Worm (Caenorhabditis elegans) whole organism, L1 larva: Measurements from ENCODE around the gene srh-7.

Experiments used
- C04F5.9 ChIP-seq: sonication (generic microtip); optimal IDR thresholded peaks from 2 replicates; lab custom pipeline; 2016; ENCODE audit warnings: missing genetic modification characterization, missing compliant biosample characterization
- C34B4.2 ChIP-seq: sonication (generic microtip); optimal IDR thresholded peaks from 2 replicates; lab custom pipeline; 2017; ENCODE audit warnings: mild to moderate bottlenecking, missing genetic modification characterization, missing compliant biosample characterization
- alr-1 ChIP-seq: fragments of 200-800 bp; sonication (Bioruptor generic); optimal IDR thresholded peaks from 2 replicates; lab custom pipeline; 2018; ENCODE audit warnings: borderline replicate concordance, mild to moderate bottlenecking, missing genetic modification characterization, missing compliant biosample characterization
- blmp-1 ChIP-seq: fragments of 150-350 bp; optimal IDR thresholded peaks from 2 replicates; lab custom pipeline; 2014; ENCODE audit warnings: missing biosample characterization, missing genetic modification characterization
- ceh-8 ChIP-seq: fragments of 200-800 bp; sonication (Bioruptor generic); optimal IDR thresholded peaks from 2 replicates; lab custom pipeline; 2018; ENCODE audit warnings: mild to moderate bottlenecking, missing genetic modification characterization, moderate library complexity, missing compliant biosample characterization
- ceh-90 ChIP-seq: sonication (generic microtip); optimal IDR thresholded peaks from 2 replicates; lab custom pipeline; 2016; ENCODE audit warnings: missing genetic modification characterization, missing compliant biosample characterization
- ces-1 ChIP-seq: fragments of 150-350 bp; optimal IDR thresholded peaks from 2 replicates; lab custom pipeline; 2014; ENCODE audit warnings: missing biosample characterization, missing genetic modification reagents, missing genetic modification characterization
- efl-3 ChIP-seq: fragments of 200-800 bp; sonication (Bioruptor generic); optimal IDR thresholded peaks from 2 replicates; lab custom pipeline; 2018; ENCODE audit warnings: mild to moderate bottlenecking, missing genetic modification characterization, missing compliant biosample characterization
- egl-27 ChIP-seq, 2 experiments: fragments of 150-350 bp in 1 of 2; sonication (generic microtip); optimal IDR thresholded peaks; 3 replicates each; lab custom pipeline; 2017 to 2018; ENCODE audit warnings: missing biosample characterization in 2 of 2, missing genetic modification characterization in 2 of 2, missing genetic modification reagents in 2 of 2
- elt-2 ChIP-seq: sonication (generic microtip); optimal IDR thresholded peaks from 2 replicates; lab custom pipeline; 2016; ENCODE audit warnings: missing genetic modification characterization, mild to moderate bottlenecking, inconsistent platforms, missing compliant biosample characterization, missing genetic modification reagents
- fkh-4 ChIP-seq: sonication (generic microtip); optimal IDR thresholded peaks from 2 replicates; lab custom pipeline; 2016; ENCODE audit warnings: missing compliant biosample characterization, missing genetic modification characterization, borderline replicate concordance
- fkh-8 ChIP-seq: sonication (generic microtip); optimal IDR thresholded peaks from 2 replicates; lab custom pipeline; 2016; ENCODE audit warnings: mild to moderate bottlenecking, missing genetic modification characterization, missing compliant biosample characterization
- fos-1 ChIP-seq: fragments of 150-350 bp; optimal IDR thresholded peaks from 2 replicates; lab custom pipeline; 2014; ENCODE audit warnings: missing biosample characterization, missing genetic modification characterization
- hlh-4 ChIP-seq: sonication (generic microtip); optimal IDR thresholded peaks from 2 replicates; lab custom pipeline; 2016; ENCODE audit warnings: mild to moderate bottlenecking, missing genetic modification characterization, missing compliant biosample characterization
- hpl-2 ChIP-seq: fragments of 150-350 bp; optimal IDR thresholded peaks from 2 replicates; lab custom pipeline; 2014; ENCODE audit warnings: missing biosample characterization, missing genetic modification reagents, missing genetic modification characterization
- isw-1 ChIP-seq: fragments of 200-800 bp; sonication (Bioruptor generic); IDR thresholded peaks from 2 replicates; pipeline ENCODE4 v1.3.6; 2022; ENCODE audit warnings: missing genetic modification characterization, missing compliant biosample characterization
- jun-1 ChIP-seq: fragments of 150-350 bp; optimal IDR thresholded peaks from 2 replicates; lab custom pipeline; 2014; ENCODE audit warnings: missing biosample characterization, missing genetic modification reagents, missing genetic modification characterization
- lin-13 ChIP-seq: fragments of 150-350 bp; optimal IDR thresholded peaks from 2 replicates; lab custom pipeline; 2014; ENCODE audit warnings: missing biosample characterization, missing genetic modification reagents, missing genetic modification characterization
- lin-15B ChIP-seq: fragments of 150-350 bp; sonication (generic microtip); optimal IDR thresholded peaks from 3 replicates; lab custom pipeline; 2014; ENCODE audit warnings: missing biosample characterization, missing genetic modification characterization
- lin-39 ChIP-seq: fragments of 150-350 bp; optimal IDR thresholded peaks from 2 replicates; lab custom pipeline; 2014; ENCODE audit warnings: missing biosample characterization, missing genetic modification reagents, missing genetic modification characterization
- lir-3 ChIP-seq: sonication (generic microtip); optimal IDR thresholded peaks from 2 replicates; lab custom pipeline; 2016; ENCODE audit warnings: mild to moderate bottlenecking, missing genetic modification characterization, moderate library complexity, missing compliant biosample characterization; ENCODE audit not compliant: poor library complexity
- lsy-2 ChIP-seq, 2 experiments: fragments of 150-350 bp; optimal IDR thresholded peaks; 2 replicates each; lab custom pipeline; 2014; ENCODE audit warnings: missing biosample characterization in 2 of 2, missing genetic modification characterization in 2 of 2
- mab-9 ChIP-seq: fragments of 200-800 bp; sonication (Bioruptor generic); IDR thresholded peaks from 2 replicates; pipeline ENCODE4 v1.3.6; 2022; ENCODE audit warnings: missing genetic modification reagents, missing genetic modification characterization, missing compliant biosample characterization
- mdl-1 ChIP-seq, 2 experiments: fragments of 150-350 bp; optimal IDR thresholded peaks; 2 replicates each; lab custom pipeline; 2014 to 2017; ENCODE audit warnings: missing biosample characterization in 2 of 2, missing genetic modification characterization in 2 of 2, inconsistent platforms in 1 of 2
- nhr-11 ChIP-seq: fragments of 150-350 bp; optimal IDR thresholded peaks from 2 replicates; lab custom pipeline; 2014; ENCODE audit warnings: missing biosample characterization, missing genetic modification characterization
- nhr-12 ChIP-seq: sonication (generic microtip); optimal IDR thresholded peaks from 2 replicates; lab custom pipeline; 2017; ENCODE audit warnings: missing biosample characterization, missing genetic modification characterization
- nhr-19 ChIP-seq: fragments of 200-800 bp; sonication (Bioruptor generic); conservative IDR thresholded peaks from 2 replicates; pipeline ENCODE4 v1.3.6; 2022; ENCODE audit warnings: missing genetic modification characterization, missing compliant biosample characterization
- nhr-237 ChIP-seq: fragments of 150-350 bp; optimal IDR thresholded peaks from 2 replicates; lab custom pipeline; 2014; ENCODE audit warnings: missing biosample characterization, missing genetic modification characterization
- nhr-84 ChIP-seq: sonication (generic microtip); optimal IDR thresholded peaks from 2 replicates; lab custom pipeline; 2017; ENCODE audit warnings: missing biosample characterization, missing genetic modification characterization
- nhr-85 ChIP-seq: sonication (generic microtip); peaks from one replicate; lab custom pipeline; 2016; ENCODE audit warnings: missing genetic modification characterization, inconsistent platforms, missing compliant biosample characterization
- nhr-90 ChIP-seq: sonication (generic microtip); optimal IDR thresholded peaks from 2 replicates; lab custom pipeline; 2016; ENCODE audit warnings: mild to moderate bottlenecking, missing genetic modification characterization, missing compliant biosample characterization; ENCODE audit not compliant: poor library complexity
- pqm-1 ChIP-seq: sonication (generic microtip); optimal IDR thresholded peaks from 3 replicates; lab custom pipeline; 2017; ENCODE audit warnings: missing biosample characterization, missing genetic modification characterization
- skn-1 ChIP-seq: fragments of 150-350 bp; optimal IDR thresholded peaks from 2 replicates; lab custom pipeline; 2014; ENCODE audit warnings: missing biosample characterization, missing genetic modification characterization
- sox-4 ChIP-seq: sonication (generic microtip); optimal IDR thresholded peaks from 2 replicates; lab custom pipeline; 2016; ENCODE audit warnings: missing genetic modification characterization, missing compliant biosample characterization
- tbx-2 ChIP-seq: sonication (generic microtip); optimal IDR thresholded peaks from 2 replicates; lab custom pipeline; 2016; ENCODE audit warnings: missing genetic modification characterization, missing compliant biosample characterization
- unc-130 ChIP-seq: fragments of 150-350 bp; optimal IDR thresholded peaks from 2 replicates; lab custom pipeline; 2017; ENCODE audit warnings: missing biosample characterization, missing genetic modification characterization, inconsistent platforms
- unc-98 ChIP-seq: fragments of 200-800 bp; sonication (Bioruptor generic); IDR thresholded peaks from 2 replicates; pipeline ENCODE4 v1.3.6; 2022; ENCODE audit warnings: missing genetic modification characterization, missing compliant biosample characterization
- vab-15 ChIP-seq: sonication (generic microtip); optimal IDR thresholded peaks from 2 replicates; lab custom pipeline; 2017; ENCODE audit warnings: missing genotype, mild to moderate bottlenecking, missing genetic modification characterization, missing compliant biosample characterization
- zip-4 ChIP-seq: fragments of 200-800 bp; sonication (Bioruptor generic); optimal IDR thresholded peaks from 2 replicates; lab custom pipeline; 2018; ENCODE audit warnings: mild to moderate bottlenecking, missing genetic modification characterization, moderate library complexity, missing compliant biosample characterization

The srh-7 gene

DNA sequence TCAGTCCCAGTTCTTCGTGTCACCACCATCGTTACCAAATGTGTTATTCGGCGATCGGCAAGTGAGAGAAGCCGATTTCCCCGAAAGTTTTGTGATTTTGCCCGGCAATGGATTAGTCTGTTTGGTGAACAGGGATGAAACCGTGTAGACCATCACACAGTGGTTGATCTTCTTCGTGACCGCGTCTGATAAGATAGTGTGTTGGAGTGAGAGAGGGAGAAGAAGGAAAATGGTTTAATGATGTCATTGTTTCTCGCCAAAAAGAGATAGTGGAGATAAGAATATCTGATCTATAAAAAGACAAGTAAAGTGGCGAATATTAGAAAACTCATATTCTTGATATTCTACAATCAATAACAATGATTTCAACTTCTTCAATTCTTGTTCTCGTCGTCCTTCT, 28.2 kb upstream of the srh-7 start, which contains the start of gene nlp-31 (continued):
- TF ChIP-seq C34B4.2 (tag; lab: Kevin White, UChicago) (no peak), mdl-1 (tag; optimal IDR thresholded peaks at IDR 0.05; lab: Kevin White, UChicago) (peak in 1 of 2 experiments; percentile 41), ceh-8 (GFP tag; lab: Kevin White, UChicago) (no peak), jun-1 (peak; percentile 23), tbx-2 (tag; lab: Kevin White, UChicago) (peak; percentile 27), lin-15B (tag; lab: Kevin White, UChicago) (no peak), lsy-2 (tag; optimal IDR thresholded peaks at IDR 0.05; lab: Kevin White, UChicago) (peak in 1 of 2 experiments; percentile 21), fkh-4 (tag; lab: Kevin White, UChicago) (no peak), unc-130 (tag; lab: Kevin White, UChicago) (no peak), nhr-237 (tag; lab: Kevin White, UChicago) (peak; percentile 12), nhr-85 (peak; percentile 97), elt-2 (no peak), nhr-19 (GFP tag; lab: Robert Waterston, UW) (0 out of 2 replicates have a peak, but pooled peaks have one; percentile 29), lir-3 (no peak), vab-15 (tag; lab: Kevin White, UChicago) (no peak), zip-4 (GFP tag; lab: Kevin White, UChicago) (no peak), ceh-90 (tag; lab: Kevin White, UChicago) (no peak), nhr-12 (no peak), egl-27 (tag; optimal IDR thresholded peaks at IDR 0.05; lab: Kevin White, UChicago) (no peak), unc-98 (GFP tag; lab: Robert Waterston, UW) (no peak), efl-3 (GFP tag; lab: Kevin White, UChicago) (no peak), blmp-1 (tag; lab: Kevin White, UChicago) (peak; percentile 89), skn-1 (tag; lab: Kevin White, UChicago) (no peak)

DNA sequence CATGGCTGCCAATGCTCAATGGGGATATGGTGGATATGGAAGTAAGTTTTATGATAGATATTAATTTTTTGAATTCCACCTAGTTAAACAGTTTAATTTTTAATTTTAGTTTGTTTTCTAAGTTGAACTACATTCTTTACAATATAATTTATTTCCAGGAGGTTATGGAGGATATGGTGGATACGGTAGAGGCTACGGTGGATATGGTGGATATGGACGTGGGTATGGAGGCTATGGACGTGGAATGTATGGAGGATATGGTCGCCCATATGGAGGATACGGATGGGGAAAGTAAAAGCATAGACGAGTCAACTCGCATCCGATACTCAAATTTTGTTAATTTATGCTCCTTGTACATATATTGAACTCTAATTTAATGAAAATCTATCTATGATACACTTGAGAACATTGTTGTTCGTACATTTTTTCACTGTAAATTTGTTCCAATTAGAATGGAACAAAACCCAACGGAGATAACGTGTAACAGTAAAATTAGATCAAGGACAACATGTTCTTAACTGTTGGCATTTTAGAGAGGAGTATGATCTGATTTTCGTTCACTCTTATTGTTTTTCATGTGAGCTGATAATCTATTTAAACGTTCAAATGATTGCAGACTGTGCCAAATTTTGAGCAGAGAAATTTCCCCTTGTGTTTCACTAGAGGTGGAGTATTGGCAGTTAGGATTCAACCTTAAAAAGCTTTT, 27.6 kb upstream of the srh-7 start:
- TF ChIP-seq fos-1 (tag; lab: Kevin White, UChicago) (no peak), pqm-1 (tag; lab: Kevin White, UChicago) (no peak), C04F5.9 (tag; lab: Kevin White, UChicago) (no peak), lin-39 (no peak), nhr-19 (GFP tag; lab: Robert Waterston, UW) (no peak), sox-4 (tag; lab: Kevin White, UChicago) (no peak), nhr-84 (no peak), mab-9 (GFP tag; lab: Robert Waterston, UW) (no peak), ces-1 (GFP tag; lab: Kevin White, UChicago) (no peak), hlh-4 (tag; lab: Kevin White, UChicago) (no peak), lir-3 (no peak), fkh-8 (tag; lab: Kevin White, UChicago) (no peak), nhr-90 (tag; lab: Kevin White, UChicago) (no peak), fkh-4 (tag; lab: Kevin White, UChicago) (no peak), hpl-2 (GFP tag; lab: Kevin White, UChicago) (no peak), nhr-11 (no peak), lin-13 (GFP tag; lab: Kevin White, UChicago) (no peak), alr-1 (tag; lab: Kevin White, UChicago) (no peak), tbx-2 (tag; lab: Kevin White, UChicago) (no peak)

DNA sequence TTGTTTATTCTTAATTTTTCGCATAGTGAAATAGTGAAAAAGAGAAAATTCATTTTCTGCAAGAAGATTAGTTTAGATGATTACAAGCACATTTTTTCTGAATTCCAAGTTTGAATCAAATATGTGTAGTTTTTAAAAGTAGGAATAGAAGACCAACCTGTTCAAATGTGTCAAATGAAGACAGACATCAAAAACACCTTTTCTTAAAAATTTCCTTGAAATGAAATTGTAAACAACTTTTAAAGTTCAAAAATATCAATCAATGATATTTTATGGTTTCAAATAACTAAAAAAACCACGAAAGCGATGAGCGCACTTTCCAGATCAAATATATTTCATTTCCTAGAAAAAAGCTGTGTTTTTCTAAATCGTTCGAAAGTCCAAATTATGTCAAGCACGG, 26.3 kb upstream of the srh-7 start, which contains the start of gene nlp-30:
nlp-30 (plus strand) TSS at position 301 of the 400 bp plus-strand sequence.
- TF ChIP-seq isw-1 (GFP tag; lab: Robert Waterston, UW): no peak
